Worm (Caenorhabditis elegans) whole organism, L2 larva: Measurements from ENCODE around the gene nlp-76.

Source experiments
- nhr-10 ChIP-seq: sonication (generic microtip); optimal IDR thresholded peaks from 2 replicates; lab custom pipeline; 2017; ENCODE audit warnings: missing biosample characterization, missing genetic modification characterization
- zag-1 ChIP-seq: fragments of 150-350 bp; optimal IDR thresholded peaks from 2 replicates; lab custom pipeline; 2014; ENCODE audit warnings: missing biosample characterization, missing genetic modification characterization

ce11 chrX:12620310-12620709, 43.4 kb downstream of the nlp-76 start:
- TF ChIP-seq zag-1 (tag; lab: Kevin White, UChicago) (no peak), nhr-10 (no peak)
